Worm (Caenorhabditis elegans) whole organism, L1 larva: ENCODE measurements around the gene irld-27.

Experiments used
- ets-5 ChIP-seq: fragments of 200-800 bp; sonication (Bioruptor generic); IDR thresholded peaks from 2 replicates; pipeline ENCODE4 v1.3.6; 2022; ENCODE audit warnings: missing genetic modification characterization, missing compliant biosample characterization
- nhr-76 ChIP-seq: sonication (generic microtip); optimal IDR thresholded peaks from 2 replicates; lab custom pipeline; 2017; ENCODE audit warnings: missing biosample characterization, missing genetic modification characterization
- snpc-4 ChIP-seq: fragments of 150-350 bp; optimal IDR thresholded peaks from 2 replicates; lab custom pipeline; 2014; ENCODE audit warnings: missing biosample characterization, missing genetic modification characterization
- unc-62 ChIP-seq: fragments of 150-350 bp; optimal IDR thresholded peaks from 2 replicates; lab custom pipeline; 2014; ENCODE audit warnings: missing biosample characterization, missing genetic modification reagents, missing genetic modification characterization

DNA sequence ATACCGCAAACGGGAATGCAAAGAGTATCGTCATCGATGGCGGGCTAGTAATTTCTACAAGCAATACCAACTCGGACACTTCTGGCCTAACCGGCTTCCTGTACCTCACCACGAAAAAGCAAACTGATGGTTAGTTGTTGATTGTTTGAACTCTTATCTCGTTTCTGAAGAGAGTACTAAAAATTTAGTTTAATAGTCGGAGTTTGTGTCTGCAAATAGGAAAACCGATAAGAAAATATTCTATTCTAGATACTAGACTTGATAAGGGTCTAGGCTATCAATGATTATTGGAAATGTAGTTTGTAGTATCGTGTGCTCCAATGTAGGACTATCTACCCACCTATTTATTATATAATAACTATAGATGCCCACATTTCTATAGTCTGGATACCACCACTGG lies 13.3 kb upstream of the irld-27 start:
- TF ChIP-seq snpc-4 (tag; lab: Kevin White, UChicago) (no peak), nhr-76 (tag; lab: Kevin White, UChicago) (no peak), unc-62 (GFP tag; lab: Kevin White, UChicago) (no peak), ets-5 (GFP tag; lab: Robert Waterston, UW) (no peak)
